Worm (Caenorhabditis elegans): ENCODE measurements around the gene chhy-1.

DNA sequence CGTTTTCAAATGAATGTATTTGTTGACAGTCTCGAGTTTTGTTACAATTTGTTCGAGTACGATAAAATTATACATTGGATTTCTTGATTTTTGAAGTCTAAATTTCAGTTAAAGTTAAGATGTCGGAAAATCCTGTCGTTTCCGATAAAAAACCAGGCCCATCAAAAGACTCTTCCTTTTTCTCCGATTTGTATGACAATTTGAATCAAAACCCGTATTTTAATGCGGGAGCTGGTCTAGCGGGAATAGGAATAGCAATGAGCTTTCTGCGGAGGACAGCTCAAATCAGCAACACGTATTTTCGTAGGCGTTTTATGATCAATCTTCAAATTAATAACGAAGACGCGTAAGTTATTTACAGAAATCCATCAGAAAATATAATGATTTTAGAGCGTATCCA is 46.4 kb downstream of the chhy-1 start, which contains the start of gene bcs-1:
- TF ChIP-seq klf-2 (GFP tag; conservative IDR thresholded peaks at IDR 0.05) = no peak
- no peak for TF ChIP-seq ztf-23 (GFP tag; IDR thresholded peaks at IDR 0.05)

All from whole organism, midembryonic.